Fruit fly (Drosophila melanogaster): ENCODE results near the gene eIF3e.

DNA sequence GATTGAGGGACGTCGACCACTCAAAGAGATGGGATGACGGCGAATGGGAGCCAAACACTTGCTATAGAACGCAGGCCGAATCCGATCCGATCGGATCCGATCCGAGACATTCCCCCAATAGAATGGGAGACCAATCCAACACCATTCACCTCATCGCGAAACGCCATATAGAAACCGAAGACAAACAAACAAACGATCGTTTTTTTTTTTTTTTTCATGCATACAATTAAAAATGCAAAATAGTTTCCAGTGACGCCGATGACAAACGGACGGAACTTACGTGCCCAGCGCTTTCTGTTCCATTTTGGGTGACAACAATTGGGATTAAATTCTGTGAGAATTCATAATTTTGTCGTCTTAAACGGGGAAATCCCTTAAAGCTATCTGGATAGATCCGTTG is 27.2 kb upstream of the eIF3e start:
- no peak for TF ChIP-seq CG33017 (tag; optimal IDR thresholded peaks at IDR 0.05)
- TF ChIP-seq CG5204 (GFP tag; optimal IDR thresholded peaks at IDR 0.05), result no peak
- no peak for TF ChIP-seq CG12768 (GFP tag; optimal IDR thresholded peaks at IDR 0.05)
- TF ChIP-seq toe (GFP tag; optimal IDR thresholded peaks at IDR 0.05), result no peak
- no peak for TF ChIP-seq pad (GFP tag; optimal IDR thresholded peaks at IDR 0.05)
- TF ChIP-seq Clk (GFP tag; optimal IDR thresholded peaks at IDR 0.05), result no peak
